Fruit fly (Drosophila melanogaster): ENCODE measurements around the gene Mi-2.

Mi-2 gene

dm6 chr3L:19905427-19905826, 4.6 kb downstream of the Mi-2 start (continued):
- TF ChIP-seq B-H1 (GFP tag; IDR thresholded peaks at IDR 0.05) = no peak
- TF ChIP-seq Max (GFP tag; optimal IDR thresholded peaks at IDR 0.05) = no peak
- TF ChIP-seq Gug (GFP tag; IDR thresholded peaks at IDR 0.05) = peak; percentile 14; the same call in 1 of the 4 replicates
- TF ChIP-seq sna (GFP tag; IDR thresholded peaks at IDR 0.05; ENCODE audit: partially characterized antibody) = no peak
- TF ChIP-seq dmrt99B (tag; optimal IDR thresholded peaks at IDR 0.05) = peak; percentile 16
- no peak for TF ChIP-seq CG12942 (GFP tag; optimal IDR thresholded peaks at IDR 0.05)
- TF ChIP-seq odd (GFP tag; optimal IDR thresholded peaks at IDR 0.05) = no peak
- TF ChIP-seq Xbp1 (GFP tag; optimal IDR thresholded peaks at IDR 0.05) = peak; percentile 40
- TF ChIP-seq bcd (GFP tag; optimal IDR thresholded peaks at IDR 0.05) = peak; percentile 4
- TF ChIP-seq gcm (GFP tag; optimal IDR thresholded peaks at IDR 0.05) = no peak
- TF ChIP-seq sim (GFP tag; IDR thresholded peaks at IDR 0.05) = no peak
- no peak for TF ChIP-seq pnt (GFP tag; optimal IDR thresholded peaks at IDR 0.05)
- TF ChIP-seq CG30431 (GFP tag; optimal IDR thresholded peaks at IDR 0.05) = no peak
- no peak for TF ChIP-seq Fer1 (GFP tag; optimal IDR thresholded peaks at IDR 0.05)
- no peak for TF ChIP-seq ato (GFP tag; IDR thresholded peaks at IDR 0.05; ENCODE audit: partially characterized antibody)
- TF ChIP-seq CG2129 (GFP tag; IDR thresholded peaks at IDR 0.05; ENCODE audit: partially characterized antibody) = no peak
- no peak for TF ChIP-seq tna (GFP tag; IDR thresholded peaks at IDR 0.05; ENCODE audit: partially characterized antibody)
- no peak for TF ChIP-seq ATbp (GFP tag; optimal IDR thresholded peaks at IDR 0.05)
- TF ChIP-seq CG18262 (tag; optimal IDR thresholded peaks at IDR 0.05) = peak; percentile 5
- TF ChIP-seq CG13775 (GFP tag; optimal IDR thresholded peaks at IDR 0.05) = no peak
- no peak for TF ChIP-seq CG31441 (GFP tag; IDR thresholded peaks at IDR 0.05)
- no peak for TF ChIP-seq Hr78 (GFP tag; optimal IDR thresholded peaks at IDR 0.05)
- no peak for TF ChIP-seq gsb (GFP tag; IDR thresholded peaks at IDR 0.05)
- no peak for TF ChIP-seq CG7963 (GFP tag; IDR thresholded peaks at IDR 0.05; ENCODE audit: partially characterized antibody)
- no peak for TF ChIP-seq TFAM (GFP tag; optimal IDR thresholded peaks at IDR 0.05)
- peak; percentile 41 for TF ChIP-seq CG9932 (GFP tag; IDR thresholded peaks at IDR 0.05)
- no peak for TF ChIP-seq Ptx1 (GFP tag; IDR thresholded peaks at IDR 0.05)
- TF ChIP-seq stwl (tag; optimal IDR thresholded peaks at IDR 0.05) = no peak
- no peak for TF ChIP-seq zfh1 (GFP tag; IDR thresholded peaks at IDR 0.05)
- TF ChIP-seq Eip74EF (GFP tag; optimal IDR thresholded peaks at IDR 0.05) = no peak
- no peak for TF ChIP-seq CG9876 (GFP tag; optimal IDR thresholded peaks at IDR 0.05)
- TF ChIP-seq crc (GFP tag; optimal IDR thresholded peaks at IDR 0.05) = no peak
- no peak for TF ChIP-seq CG12299 (tag; optimal IDR thresholded peaks at IDR 0.05)
- TF ChIP-seq Hr39 (optimal IDR thresholded peaks at IDR 0.05) = no peak
- TF ChIP-seq gro (GFP tag; optimal IDR thresholded peaks at IDR 0.05) = no peak
- no peak for TF ChIP-seq CG15696 (tag; optimal IDR thresholded peaks at IDR 0.05)
- no peak for TF ChIP-seq CG11398 (GFP tag; optimal IDR thresholded peaks at IDR 0.05)
- no peak for TF ChIP-seq CG1832 (GFP tag; optimal IDR thresholded peaks at IDR 0.05)
- peak; percentile 44 for TF ChIP-seq lilli (GFP tag; optimal IDR thresholded peaks at IDR 0.05)
- TF ChIP-seq Dip3 (GFP tag; optimal IDR thresholded peaks at IDR 0.05) = peak; percentile 31
- TF ChIP-seq CG2202 (tag; optimal IDR thresholded peaks at IDR 0.05) = no peak
- TF ChIP-seq Dref (GFP tag; IDR thresholded peaks at IDR 0.05) = no peak
- no peak for TF ChIP-seq CG17359 (tag; optimal IDR thresholded peaks at IDR 0.05)
- no peak; the same call in 1 of the 2 replicates for TF ChIP-seq E2f2 (GFP tag; IDR thresholded peaks at IDR 0.05)
- TF ChIP-seq sc (optimal IDR thresholded peaks at IDR 0.05) = no peak
- TF ChIP-seq sc (GFP tag; optimal IDR thresholded peaks at IDR 0.05) = no peak
- no peak for TF ChIP-seq ap (GFP tag; IDR thresholded peaks at IDR 0.05)
- no peak for TF ChIP-seq repo (GFP tag; optimal IDR thresholded peaks at IDR 0.05)
- TF ChIP-seq dan (GFP tag; IDR thresholded peaks at IDR 0.05) = no peak
- no peak for TF ChIP-seq trem (tag; optimal IDR thresholded peaks at IDR 0.05)
- no peak for TF ChIP-seq CG31224 (GFP tag; IDR thresholded peaks at IDR 0.05)
- TF ChIP-seq Ets97D (GFP tag; optimal IDR thresholded peaks at IDR 0.05) = no peak

All from whole organism, embryonic.